Worm (Caenorhabditis elegans): ENCODE data around the gene dlg-1.

DNA sequence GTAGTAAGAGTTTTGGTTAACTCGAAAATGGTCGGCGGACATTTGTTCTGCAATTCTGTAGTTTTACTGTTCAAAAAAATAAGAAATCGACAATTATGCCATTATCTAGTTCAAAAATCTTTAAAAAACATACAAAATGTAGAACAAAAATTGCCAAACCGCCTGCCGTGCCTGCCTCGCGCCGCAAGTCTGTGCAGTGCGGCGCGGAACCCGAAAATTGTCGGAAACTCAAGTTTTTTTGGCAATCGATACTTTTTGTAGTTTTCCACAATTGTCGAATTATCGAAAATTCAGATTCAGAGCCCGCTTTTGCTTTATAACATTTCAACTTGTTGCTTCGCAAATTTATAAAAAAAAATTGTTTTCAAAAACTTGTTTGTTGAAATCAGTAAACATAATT is 21.5 kb upstream of the dlg-1 start:
- TF ChIP-seq nhr-12 (tag; optimal IDR thresholded peaks at IDR 0.05) (no peak), unc-62 (GFP tag; optimal IDR thresholded peaks at IDR 0.05) (no peak), sptf-1 (tag; optimal IDR thresholded peaks at IDR 0.05) (no peak), ceh-39 (tag; optimal IDR thresholded peaks at IDR 0.05) (no peak), lin-13 (tag; optimal IDR thresholded peaks at IDR 0.05) (no peak), mls-2 (tag; optimal IDR thresholded peaks at IDR 0.05) (no peak), blmp-1 (tag; optimal IDR thresholded peaks at IDR 0.05) (no peak), snpc-4 (tag; optimal IDR thresholded peaks at IDR 0.05) (no peak), mep-1 (tag; optimal IDR thresholded peaks at IDR 0.05) (no peak), sem-2 (GFP tag; optimal IDR thresholded peaks at IDR 0.05) (no peak)

Measured in whole organism, mixed stage, embryonic.